Worm (Caenorhabditis elegans) whole organism, midembryonic: ENCODE data around the gene aps-2.

Source experiments
- T22C8.4 ChIP-seq: fragments of 200-800 bp; sonication (Bioruptor generic); IDR thresholded peaks from 2 replicates; pipeline ENCODE4 v1.3.6; 2022; ENCODE audit warnings: missing genetic modification characterization, missing compliant biosample characterization
- cog-1 ChIP-seq: sonication (generic microtip); optimal IDR thresholded peaks from 2 replicates; lab custom pipeline; 2016; ENCODE audit warnings: missing genetic modification characterization, missing compliant biosample characterization
- flt-1 ChIP-seq: fragments of 200-800 bp; sonication (Bioruptor generic); IDR thresholded peaks from 2 replicates; pipeline ENCODE4 v1.3.6; 2022; ENCODE audit warnings: missing genetic modification characterization, missing compliant biosample characterization
- klf-2 ChIP-seq: fragments of 200-800 bp; sonication (Bioruptor generic); conservative IDR thresholded peaks from 2 replicates; pipeline ENCODE4 v1.3.6; 2022; ENCODE audit warnings: missing genetic modification reagents, missing genetic modification characterization, missing compliant biosample characterization
- med-1 ChIP-seq: sonication (generic microtip); optimal IDR thresholded peaks from 2 replicates; lab custom pipeline; 2017; ENCODE audit warnings: missing genetic modification characterization, mild to moderate bottlenecking, missing compliant biosample characterization, antibody characterized with exemption, missing genetic modification reagents; ENCODE audit not compliant: insufficient read depth
- ref-1 ChIP-seq: fragments of 200-800 bp; sonication (Bioruptor generic); conservative IDR thresholded peaks from 2 replicates; pipeline ENCODE4 v1.3.6; 2022; ENCODE audit warnings: missing genetic modification reagents, missing genetic modification characterization, missing compliant biosample characterization
- tab-1 ChIP-seq: fragments of 200-800 bp; sonication (Bioruptor generic); IDR thresholded peaks from 2 replicates; pipeline ENCODE4 v1.3.6; 2022; ENCODE audit warnings: missing genetic modification characterization, missing compliant biosample characterization
- ztf-23 ChIP-seq: fragments of 200-800 bp; sonication (Bioruptor generic); IDR thresholded peaks from 2 replicates; pipeline ENCODE4 v1.3.6; 2022; ENCODE audit warnings: missing genetic modification reagents, missing genetic modification characterization, missing compliant biosample characterization
- ztf-29 ChIP-seq: fragments of 200-800 bp; sonication (Bioruptor generic); IDR thresholded peaks from 2 replicates; pipeline ENCODE4 v1.3.6; 2022; ENCODE audit warnings: missing genetic modification reagents, missing genetic modification characterization, missing compliant biosample characterization

The aps-2 gene

ce11 chrX:4479960-4480359 lies 21.9 kb downstream of the aps-2 start:
- TF ChIP-seq klf-2 (GFP tag; lab: Robert Waterston, UW), result no peak
- TF ChIP-seq cog-1, result no peak
- no peak for TF ChIP-seq tab-1 (GFP tag; lab: Robert Waterston, UW)
- TF ChIP-seq med-1, result no peak
- TF ChIP-seq flt-1 (GFP tag; lab: Robert Waterston, UW), result no peak
- TF ChIP-seq ref-1, result no peak
- no peak for TF ChIP-seq ztf-23 (GFP tag; lab: Robert Waterston, UW)
- no peak for TF ChIP-seq T22C8.4 (GFP tag; lab: Robert Waterston, UW)
- TF ChIP-seq ztf-29 (GFP tag; lab: Robert Waterston, UW), result no peak

- no peak for TF ChIP-seq ztf-29 (GFP tag; lab: Robert Waterston, UW)
- no peak for TF ChIP-seq klf-2 (GFP tag; lab: Robert Waterston, UW)
Measured at ce11 chrX:4480800-4481199, 22.7 kb downstream of the aps-2 start.

- TF ChIP-seq cog-1 (no peak), klf-2 (GFP tag; lab: Robert Waterston, UW) (no peak), ref-1 (no peak), flt-1 (GFP tag; lab: Robert Waterston, UW) (no peak), T22C8.4 (GFP tag; lab: Robert Waterston, UW) (no peak), tab-1 (GFP tag; lab: Robert Waterston, UW) (no peak), ztf-23 (GFP tag; lab: Robert Waterston, UW) (no peak), ztf-29 (GFP tag; lab: Robert Waterston, UW) (no peak), med-1 (no peak)
Measured at ce11 chrX:4484072-4484471, 26.0 kb downstream of the aps-2 start.

ce11 chrX:4488807-4489336 lies 30.8 kb downstream of the aps-2 start, which contains the start of gene ncr-1:
Gene ncr-1, minus strand, starts transcription at chrX:4488857.
- TF ChIP-seq flt-1 (GFP tag; lab: Robert Waterston, UW) (no peak), ref-1 (no peak), ztf-23 (GFP tag; lab: Robert Waterston, UW) (no peak), cog-1 (no peak), ztf-29 (GFP tag; lab: Robert Waterston, UW) (no peak), med-1 (no peak), tab-1 (GFP tag; lab: Robert Waterston, UW) (no peak), klf-2 (GFP tag; lab: Robert Waterston, UW) (no peak), T22C8.4 (GFP tag; lab: Robert Waterston, UW) (no peak)

- no peak for TF ChIP-seq med-1
- TF ChIP-seq ztf-29 (GFP tag; lab: Robert Waterston, UW), result no peak
Measured at ce11 chrX:4490400-4490799, 32.3 kb downstream of the aps-2 start.

ce11 chrX:4492199-4492598 lies 34.1 kb downstream of the aps-2 start, which contains the start of gene F46H6.5:
Gene F46H6.5, minus strand, starts transcription at chrX:4492208.
- no peak for TF ChIP-seq cog-1
- TF ChIP-seq ref-1, result no peak
- TF ChIP-seq flt-1 (GFP tag; lab: Robert Waterston, UW), result no peak
- TF ChIP-seq med-1, result no peak
- TF ChIP-seq ztf-23 (GFP tag; lab: Robert Waterston, UW), result no peak
- TF ChIP-seq tab-1 (GFP tag; lab: Robert Waterston, UW), result no peak
- no peak for TF ChIP-seq klf-2 (GFP tag; lab: Robert Waterston, UW)
- TF ChIP-seq T22C8.4 (GFP tag; lab: Robert Waterston, UW), result no peak
- no peak for TF ChIP-seq ztf-29 (GFP tag; lab: Robert Waterston, UW)

ce11 chrX:4493439-4494006 lies 35.5 kb downstream of the aps-2 start:
- no peak for TF ChIP-seq med-1
- no peak for TF ChIP-seq tab-1 (GFP tag; lab: Robert Waterston, UW)
- no peak for TF ChIP-seq cog-1
- no peak for TF ChIP-seq ztf-29 (GFP tag; lab: Robert Waterston, UW)

- TF ChIP-seq ztf-23 (GFP tag; lab: Robert Waterston, UW), result no peak
- TF ChIP-seq ztf-29 (GFP tag; lab: Robert Waterston, UW), result no peak
- TF ChIP-seq klf-2 (GFP tag; lab: Robert Waterston, UW), result no peak
- no peak for TF ChIP-seq med-1
- TF ChIP-seq T22C8.4 (GFP tag; lab: Robert Waterston, UW), result no peak
- no peak for TF ChIP-seq flt-1 (GFP tag; lab: Robert Waterston, UW)
- no peak for TF ChIP-seq ref-1
- TF ChIP-seq cog-1, result no peak
- TF ChIP-seq tab-1 (GFP tag; lab: Robert Waterston, UW), result no peak
Measured at ce11 chrX:4495814-4496567, 37.9 kb downstream of the aps-2 start.

ce11 chrX:4498078-4498477 lies 40.0 kb downstream of the aps-2 start:
- TF ChIP-seq ztf-23 (GFP tag; lab: Robert Waterston, UW) (no peak), ztf-29 (GFP tag; lab: Robert Waterston, UW) (no peak), med-1 (no peak), tab-1 (GFP tag; lab: Robert Waterston, UW) (no peak), flt-1 (GFP tag; lab: Robert Waterston, UW) (no peak), klf-2 (GFP tag; lab: Robert Waterston, UW) (no peak), T22C8.4 (GFP tag; lab: Robert Waterston, UW) (no peak), cog-1 (no peak), ref-1 (no peak)

ce11 chrX:4498478-4498877 lies 40.4 kb downstream of the aps-2 start:
- TF ChIP-seq ref-1 (no peak), cog-1 (no peak), T22C8.4 (GFP tag; lab: Robert Waterston, UW) (no peak), med-1 (no peak), ztf-29 (GFP tag; lab: Robert Waterston, UW) (no peak), tab-1 (GFP tag; lab: Robert Waterston, UW) (no peak), klf-2 (GFP tag; lab: Robert Waterston, UW) (no peak), ztf-23 (GFP tag; lab: Robert Waterston, UW) (no peak)
